Fruit fly (Drosophila melanogaster) whole organism, embryonic: ENCODE measurements around the gene AlkB.
A peak's percentile ranks its signal among the peaks of the same experiment; 100 is the strongest.

Source experiments
- Abd-B ChIP-seq: fragments of 200-800 bp; sonication (Bioruptor generic); optimal IDR thresholded peaks from 2 replicates; lab custom pipeline; 2018; ENCODE audit warnings: missing biosample characterization, mild to moderate bottlenecking, missing genetic modification characterization, moderate library complexity
- Ada2b ChIP-seq: fragments of 200-800 bp; sonication (Bioruptor generic); IDR thresholded peaks from 2 replicates; pipeline ENCODE4 v1.3.6; 2022; ENCODE audit warnings: missing biosample characterization, missing genetic modification characterization
- Antp ChIP-seq: fragments of 200-800 bp; sonication (Bioruptor generic); optimal IDR thresholded peaks from 3 replicates; lab custom pipeline; 2016; ENCODE audit warnings: missing biosample characterization, missing genetic modification characterization
- Atf-2 ChIP-seq: fragments of 200-800 bp; sonication (Bioruptor generic); optimal IDR thresholded peaks from 2 replicates; lab custom pipeline; 2016; ENCODE audit warnings: missing biosample characterization, missing genetic modification characterization
- Atf6 ChIP-seq: fragments of 200-800 bp; sonication (Bioruptor generic); IDR thresholded peaks from 2 replicates; pipeline ENCODE4 v1.3.6; 2022; ENCODE audit warnings: missing biosample characterization, missing genetic modification characterization
- B-H2 ChIP-seq: fragments of 200-800 bp; sonication (Bioruptor generic); optimal IDR thresholded peaks from 2 replicates; lab custom pipeline; 2018; ENCODE audit warnings: missing biosample characterization, mild to moderate bottlenecking, missing genetic modification characterization
- C15 ChIP-seq: fragments of 200-800 bp; sonication (Bioruptor generic); IDR thresholded peaks from 3 replicates; pipeline ENCODE4 v1.3.6; 2022; ENCODE audit warnings: missing biosample characterization, missing genetic modification characterization
- CG10321 ChIP-seq: fragments of 200-800 bp; sonication (Bioruptor generic); IDR thresholded peaks from 2 replicates; pipeline ENCODE4 v1.3.6; 2022; ENCODE audit warnings: missing biosample characterization, missing genetic modification characterization
- CG11398 ChIP-seq: fragments of 200-800 bp; sonication (Bioruptor generic); optimal IDR thresholded peaks from 2 replicates; lab custom pipeline; 2016; ENCODE audit warnings: missing biosample characterization, missing genetic modification characterization
- CG11560 ChIP-seq: fragments of 200-800 bp; sonication (Bioruptor generic); IDR thresholded peaks from 3 replicates; pipeline ENCODE4 v1.3.6; 2022; ENCODE audit warnings: missing biosample characterization, missing genetic modification characterization
- CG14667 ChIP-seq: fragments of 200-800 bp; sonication (Bioruptor generic); IDR thresholded peaks from 2 replicates; pipeline ENCODE4 v1.3.6; 2022; ENCODE audit warnings: missing biosample characterization, missing genetic modification characterization
- CG14965 ChIP-seq: fragments of 200-800 bp; sonication (Bioruptor generic); optimal IDR thresholded peaks from 2 replicates; lab custom pipeline; 2016; ENCODE audit warnings: missing biosample characterization, missing genetic modification characterization, borderline replicate concordance
- CG1603 ChIP-seq: fragments of 200-800 bp; sonication (Bioruptor generic); optimal IDR thresholded peaks from 2 replicates; lab custom pipeline; 2019; ENCODE audit warnings: missing biosample characterization, mild to moderate bottlenecking, missing genetic modification characterization, moderate library complexity
- CG17568 ChIP-seq: fragments of 200-800 bp; sonication (Bioruptor generic); optimal IDR thresholded peaks from 2 replicates; lab custom pipeline; 2018; ENCODE audit warnings: missing biosample characterization, mild to moderate bottlenecking, missing genetic modification characterization, moderate library complexity
- CG17802 ChIP-seq: fragments of 200-800 bp; sonication (Bioruptor generic); optimal IDR thresholded peaks from 2 replicates; lab custom pipeline; 2018; ENCODE audit warnings: missing biosample characterization, mild to moderate bottlenecking, missing genetic modification characterization, moderate library complexity
- CG18011 ChIP-seq: fragments of 200-800 bp; sonication (Bioruptor generic); optimal IDR thresholded peaks from 2 replicates; lab custom pipeline; 2017; ENCODE audit warnings: missing biosample characterization, missing genetic modification characterization, mild to moderate bottlenecking, moderate library complexity, missing genotype
- CG1832 ChIP-seq: fragments of 200-800 bp; sonication (Bioruptor generic); optimal IDR thresholded peaks from 2 replicates; lab custom pipeline; 2017; ENCODE audit warnings: missing biosample characterization, mild to moderate bottlenecking, missing genetic modification characterization, inconsistent platforms
- CG2199 ChIP-seq: fragments of 200-800 bp; sonication (Bioruptor generic); IDR thresholded peaks from 3 replicates; pipeline ENCODE4 v1.3.6; 2022; ENCODE audit warnings: missing biosample characterization, missing genetic modification characterization
- CG30020 ChIP-seq: fragments of 200-800 bp; optimal IDR thresholded peaks from 2 replicates; lab custom pipeline; 2019; ENCODE audit warnings: missing biosample characterization, mild to moderate bottlenecking, missing genetic modification characterization, moderate library complexity
- CG31388 ChIP-seq: fragments of 200-800 bp; sonication (Bioruptor generic); optimal IDR thresholded peaks from 2 replicates; lab custom pipeline; 2016; ENCODE audit warnings: missing biosample characterization, missing genetic modification characterization
- CG4360 ChIP-seq: fragments of 200-800 bp; sonication (Bioruptor generic); IDR thresholded peaks from 2 replicates; pipeline ENCODE4 v1.3.6; 2022; ENCODE audit warnings: missing biosample characterization, missing genetic modification characterization
- CG6791 ChIP-seq: fragments of 200-800 bp; sonication (Bioruptor generic); IDR thresholded peaks from 3 replicates; pipeline ENCODE4 v1.3.6; 2022; ENCODE audit warnings: missing biosample characterization, missing genetic modification characterization; ENCODE audit not compliant: partially characterized antibody
- CG7839 ChIP-seq: fragments of 200-800 bp; sonication (Bioruptor generic); optimal IDR thresholded peaks from 3 replicates; lab custom pipeline; 2018; ENCODE audit warnings: missing biosample characterization, mild to moderate bottlenecking, missing genetic modification characterization, moderate library complexity
- CG8765 ChIP-seq: fragments of 200-800 bp; sonication (Bioruptor generic); IDR thresholded peaks from 2 replicates; pipeline ENCODE4 v1.3.6; 2022; ENCODE audit warnings: missing biosample characterization, missing genetic modification characterization
- CG9932 ChIP-seq: fragments of 200-800 bp; sonication (Bioruptor generic); IDR thresholded peaks from 2 replicates; pipeline ENCODE4 v1.3.6; 2022; ENCODE audit warnings: missing biosample characterization, missing genetic modification characterization
- Dad ChIP-seq: fragments of 200-800 bp; sonication (Bioruptor generic); optimal IDR thresholded peaks from 3 replicates; lab custom pipeline; 2016; ENCODE audit warnings: missing biosample characterization, missing genetic modification characterization
- Deaf1 ChIP-seq: fragments of 200-800 bp; optimal IDR thresholded peaks from 3 replicates; lab custom pipeline; 2019; ENCODE audit warnings: missing biosample characterization, mild to moderate bottlenecking, missing genetic modification characterization, moderate library complexity
- Doc2 ChIP-seq: fragments of 200-800 bp; sonication (Bioruptor generic); IDR thresholded peaks from 2 replicates; pipeline ENCODE4 v1.3.6; 2022; ENCODE audit warnings: missing biosample characterization, missing genetic modification characterization
- Elba2 ChIP-seq: fragments of 200-800 bp; sonication (Bioruptor generic); optimal IDR thresholded peaks from 3 replicates; lab custom pipeline; 2016; ENCODE audit warnings: missing biosample characterization, missing genetic modification characterization
- Fer2 ChIP-seq: fragments of 200-800 bp; sonication (Bioruptor generic); optimal IDR thresholded peaks from 2 replicates; lab custom pipeline; 2018; ENCODE audit warnings: missing biosample characterization, mild to moderate bottlenecking, missing genetic modification characterization, moderate library complexity
- Hmx ChIP-seq: fragments of 200-800 bp; sonication (Bioruptor generic); optimal IDR thresholded peaks from 2 replicates; lab custom pipeline; 2016; ENCODE audit warnings: missing biosample characterization, missing genetic modification characterization
- MBD-R2 ChIP-seq: fragments of 200-800 bp; sonication (Bioruptor generic); IDR thresholded peaks from 2 replicates; pipeline ENCODE4 v1.3.6; 2022; ENCODE audit warnings: missing biosample characterization, missing genetic modification characterization
- MTF-1 ChIP-seq: fragments of 200-800 bp; sonication (Bioruptor generic); optimal IDR thresholded peaks from 2 replicates; lab custom pipeline; 2018; ENCODE audit warnings: missing biosample characterization, mild to moderate bottlenecking, missing genetic modification characterization, borderline replicate concordance
- Mrtf ChIP-seq: fragments of 200-800 bp; sonication (Bioruptor generic); IDR thresholded peaks from 3 replicates; pipeline ENCODE4 v1.3.6; 2022; ENCODE audit warnings: missing biosample characterization, missing genetic modification characterization
- Oaz ChIP-seq: fragments of 200-800 bp; sonication (Bioruptor generic); IDR thresholded peaks from 2 replicates; pipeline ENCODE4 v1.3.6; 2022; ENCODE audit warnings: missing biosample characterization, missing genetic modification characterization
- Opbp ChIP-seq: fragments of 200-800 bp; sonication (Bioruptor generic); IDR thresholded peaks from 3 replicates; pipeline ENCODE4 v1.3.6; 2022; ENCODE audit warnings: missing biosample characterization, missing genetic modification characterization; ENCODE audit not compliant: partially characterized antibody
- Side ChIP-seq: fragments of 200-800 bp; sonication (Bioruptor generic); optimal IDR thresholded peaks from 2 replicates; lab custom pipeline; 2016; ENCODE audit warnings: missing biosample characterization, missing genetic modification characterization
- Six4 ChIP-seq: fragments of 200-800 bp; sonication (Bioruptor generic); optimal IDR thresholded peaks from 2 replicates; lab custom pipeline; 2016; ENCODE audit warnings: missing biosample characterization, missing genetic modification characterization
- Xbp1 ChIP-seq: fragments of 200-800 bp; sonication (Bioruptor generic); optimal IDR thresholded peaks from 3 replicates; lab custom pipeline; 2016; ENCODE audit warnings: missing biosample characterization, mild to moderate bottlenecking, missing genetic modification characterization
- crp ChIP-seq, 2 experiments: fragments of 200-800 bp; sonication (Bioruptor generic); optimal IDR thresholded peaks; 2 replicates in 1 of 2; 3 replicates in 1 of 2; lab custom pipeline; 2017; ENCODE audit warnings: missing biosample characterization in 2 of 2, missing genetic modification characterization in 2 of 2, mild to moderate bottlenecking in 1 of 2, moderate library complexity in 1 of 2
- ewg ChIP-seq: fragments of 200-800 bp; sonication (Bioruptor generic); optimal IDR thresholded peaks from 3 replicates; lab custom pipeline; 2017; ENCODE audit warnings: mild to moderate bottlenecking, missing biosample characterization, missing genetic modification reagents, missing genetic modification characterization
- gfzf ChIP-seq: fragments of 200-800 bp; sonication (Bioruptor generic); optimal IDR thresholded peaks from 2 replicates; lab custom pipeline; 2016; ENCODE audit warnings: missing biosample characterization, mild to moderate bottlenecking, missing genetic modification characterization, moderate library complexity
- her ChIP-seq: fragments of 200-800 bp; sonication (Bioruptor generic); optimal IDR thresholded peaks from 2 replicates; lab custom pipeline; 2016; ENCODE audit warnings: missing biosample characterization, missing genetic modification characterization
- nau ChIP-seq: fragments of 200-800 bp; sonication (Bioruptor generic); optimal IDR thresholded peaks from 3 replicates; lab custom pipeline; 2017; ENCODE audit warnings: missing biosample characterization, mild to moderate bottlenecking, missing genetic modification characterization, missing genetic modification reagents
- pfk ChIP-seq: fragments of 200-800 bp; sonication (Bioruptor generic); optimal IDR thresholded peaks from 2 replicates; lab custom pipeline; 2018; ENCODE audit warnings: missing biosample characterization, mild to moderate bottlenecking, missing genetic modification characterization, moderate library complexity
- pum ChIP-seq: fragments of 200-800 bp; sonication (Bioruptor generic); optimal IDR thresholded peaks from 2 replicates; lab custom pipeline; 2016; ENCODE audit warnings: missing biosample characterization, missing genetic modification characterization
- sd ChIP-seq: fragments of 200-800 bp; sonication (Bioruptor generic); optimal IDR thresholded peaks from 3 replicates; lab custom pipeline; 2018; ENCODE audit warnings: missing biosample characterization, mild to moderate bottlenecking, missing genetic modification characterization, moderate library complexity
- so ChIP-seq: fragments of 200-800 bp; sonication (Bioruptor generic); IDR thresholded peaks from 3 replicates; pipeline ENCODE4 v1.3.6; 2022; ENCODE audit warnings: missing biosample characterization, missing genetic modification characterization
- tna ChIP-seq: fragments of 200-800 bp; sonication (Bioruptor generic); IDR thresholded peaks from 2 replicates; pipeline ENCODE4 v1.3.6; 2022; ENCODE audit warnings: missing biosample characterization, missing genetic modification characterization; ENCODE audit not compliant: partially characterized antibody
- zfh1 ChIP-seq: fragments of 200-800 bp; sonication (Bioruptor generic); IDR thresholded peaks from 3 replicates; pipeline ENCODE4 v1.3.6; 2022; ENCODE audit warnings: missing biosample characterization, missing genetic modification characterization
- zfh2 ChIP-seq: fragments of 200-800 bp; sonication (Bioruptor generic); optimal IDR thresholded peaks from 2 replicates; lab custom pipeline; 2016; ENCODE audit warnings: missing biosample characterization, missing genetic modification characterization

AlkB gene

DNA sequence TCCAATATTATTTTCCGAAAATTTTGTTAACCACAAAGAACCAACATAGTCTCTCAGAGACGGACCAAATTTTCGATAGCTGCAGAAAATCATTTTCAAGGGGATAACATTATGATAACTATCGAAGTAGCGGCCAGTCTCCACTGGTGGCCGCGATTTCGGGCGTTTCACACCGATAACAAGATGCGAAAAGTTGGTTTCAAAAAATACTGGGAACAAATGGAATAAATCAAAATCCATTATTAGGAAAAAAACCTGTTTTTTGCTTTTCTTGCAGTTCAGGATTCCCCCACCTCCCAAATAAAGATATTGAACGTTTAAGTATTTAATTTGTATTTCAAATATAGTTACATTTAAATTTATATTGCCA lies 27.9 kb upstream of the AlkB start, which contains the start of gene tay (continued):
- no peak for TF ChIP-seq Atf6 (GFP tag; lab: Robert Waterston, UW)
- TF ChIP-seq crp (GFP tag; optimal IDR thresholded peaks at IDR 0.05; lab: Kevin White, UChicago) = no peak
- TF ChIP-seq CG17802 (tag; lab: Kevin White, UChicago) = peak; percentile 79
- no peak for TF ChIP-seq Fer2 (tag; lab: Kevin White, UChicago)
- TF ChIP-seq Antp = peak; percentile 31
- TF ChIP-seq Oaz (GFP tag; lab: Robert Waterston, UW) = no peak
- TF ChIP-seq Hmx (GFP tag; lab: Kevin White, UChicago) = no peak
- no peak for TF ChIP-seq Abd-B (GFP tag; lab: Kevin White, UChicago)
- peak; percentile 45 for TF ChIP-seq gfzf (GFP tag; lab: Kevin White, UChicago)
- no peak for TF ChIP-seq ewg (GFP tag; lab: Kevin White, UChicago)
- TF ChIP-seq CG8765 (GFP tag; lab: Robert Waterston, UW) = no peak
- no peak for TF ChIP-seq her (GFP tag; lab: Kevin White, UChicago)
- no peak for TF ChIP-seq Ada2b (GFP tag; lab: Robert Waterston, UW)
- no peak for TF ChIP-seq Dad
- TF ChIP-seq MTF-1 (GFP tag; lab: Kevin White, UChicago) = no peak
- TF ChIP-seq Doc2 (GFP tag; lab: Robert Waterston, UW) = no peak
- TF ChIP-seq CG14965 = no peak
- no peak for TF ChIP-seq Elba2 (GFP tag; lab: Kevin White, UChicago)
- TF ChIP-seq tna = peak; percentile 56; the same call in 1 of the 2 replicates
- TF ChIP-seq CG11560 (tag; lab: Robert Waterston, UW) = no peak
- no peak for TF ChIP-seq CG18011 (GFP tag; lab: Kevin White, UChicago)
- no peak for TF ChIP-seq CG31388 (GFP tag; lab: Kevin White, UChicago)
- TF ChIP-seq CG2199 (GFP tag; lab: Robert Waterston, UW) = peak; percentile 55; the same call in 2 of the 3 replicates
- TF ChIP-seq Mrtf (GFP tag; lab: Robert Waterston, UW) = no peak
- TF ChIP-seq Side (GFP tag; lab: Kevin White, UChicago) = no peak
- no peak for TF ChIP-seq CG1603 (tag; lab: Kevin White, UChicago)
- TF ChIP-seq CG4360 (GFP tag; lab: Robert Waterston, UW) = no peak
- peak; percentile 15 for TF ChIP-seq B-H2 (GFP tag; lab: Kevin White, UChicago)
- no peak for TF ChIP-seq CG14667 (GFP tag; lab: Robert Waterston, UW)
- TF ChIP-seq zfh2 (GFP tag; lab: Kevin White, UChicago) = peak; percentile 35
- no peak for TF ChIP-seq sd
- no peak for TF ChIP-seq Xbp1 (GFP tag; lab: Kevin White, UChicago)
- TF ChIP-seq CG30020 (tag; lab: Kevin White, UChicago) = peak; percentile 97
- no peak; the same call in 1 of the 2 replicates for TF ChIP-seq CG9932 (GFP tag; lab: Robert Waterston, UW)
- no peak for TF ChIP-seq nau (GFP tag; lab: Kevin White, UChicago)
- TF ChIP-seq Opbp = peak; percentile 79
- TF ChIP-seq MBD-R2 (GFP tag; lab: Robert Waterston, UW) = 0 out of 2 replicates have a peak, but pooled peaks have one; percentile 8
- TF ChIP-seq CG10321 = no peak
- no peak for TF ChIP-seq CG11398
- no peak for TF ChIP-seq CG17568 (GFP tag; lab: Kevin White, UChicago)
- no peak for TF ChIP-seq Deaf1
- TF ChIP-seq CG6791 (GFP tag; lab: Robert Waterston, UW) = peak; percentile 64; the same call in 2 of the 3 replicates
- peak; percentile 94 for TF ChIP-seq pfk (GFP tag; lab: Kevin White, UChicago)
- TF ChIP-seq so (GFP tag; lab: Robert Waterston, UW) = no peak
- no peak for TF ChIP-seq Six4 (GFP tag; lab: Kevin White, UChicago)
- no peak for TF ChIP-seq Atf-2 (GFP tag; lab: Kevin White, UChicago)
- TF ChIP-seq pum (GFP tag; lab: Kevin White, UChicago) = no peak
- TF ChIP-seq CG7839 (tag; lab: Kevin White, UChicago) = no peak
- TF ChIP-seq C15 (GFP tag; lab: Robert Waterston, UW) = no peak
- no peak for TF ChIP-seq zfh1 (GFP tag; lab: Robert Waterston, UW)
- TF ChIP-seq CG1832 (GFP tag; lab: Kevin White, UChicago) = no peak
